Worm (Caenorhabditis elegans) whole organism, late embryonic: ENCODE measurements around the gene sre-13.

Experiments
- C08G9.2 ChIP-seq: sonication (generic microtip); optimal IDR thresholded peaks from 2 replicates; lab custom pipeline; 2016; ENCODE audit warnings: mild to moderate bottlenecking, missing genetic modification characterization, moderate library complexity, missing compliant biosample characterization
- C38D4.7 ChIP-seq: fragments of 200-800 bp; sonication (Bioruptor generic); optimal IDR thresholded peaks from 2 replicates; lab custom pipeline; 2018; ENCODE audit warnings: mild to moderate bottlenecking, missing genetic modification characterization, moderate library complexity, missing compliant biosample characterization
- F13H6.1 ChIP-seq: sonication (generic microtip); optimal IDR thresholded peaks from 2 replicates; lab custom pipeline; 2016; ENCODE audit warnings: missing genetic modification characterization, missing compliant biosample characterization
- K02D7.2 ChIP-seq: sonication (generic microtip); optimal IDR thresholded peaks from 2 replicates; lab custom pipeline; 2017; ENCODE audit warnings: mild to moderate bottlenecking, missing genetic modification characterization, missing compliant biosample characterization
- Y22D7AL.16 ChIP-seq: sonication (generic microtip); optimal IDR thresholded peaks from 2 replicates; lab custom pipeline; 2016; ENCODE audit warnings: missing genetic modification characterization, missing compliant biosample characterization
- ahr-1 ChIP-seq: sonication (generic microtip); optimal IDR thresholded peaks from 2 replicates; lab custom pipeline; 2016; ENCODE audit warnings: missing genetic modification characterization, missing compliant biosample characterization
- ama-1 ChIP-seq: fragments of 150-350 bp; optimal IDR thresholded peaks from 2 replicates; lab custom pipeline; 2014
- ceh-14 ChIP-seq: sonication (generic microtip); optimal IDR thresholded peaks from 2 replicates; lab custom pipeline; 2016; ENCODE audit warnings: missing genotype, missing genetic modification characterization, missing compliant biosample characterization
- ceh-19 ChIP-seq: fragments of 200-800 bp; sonication (Bioruptor generic); optimal IDR thresholded peaks from 2 replicates; lab custom pipeline; 2018; ENCODE audit warnings: mild to moderate bottlenecking, missing genetic modification characterization, missing compliant biosample characterization
- ceh-2 ChIP-seq: sonication (generic microtip); optimal IDR thresholded peaks from 2 replicates; lab custom pipeline; 2016; ENCODE audit warnings: missing genotype, missing genetic modification characterization, missing compliant biosample characterization
- ceh-34 ChIP-seq: sonication (generic microtip); optimal IDR thresholded peaks from 2 replicates; lab custom pipeline; 2016; ENCODE audit warnings: mild to moderate bottlenecking, missing genetic modification characterization, missing compliant biosample characterization
- che-1 ChIP-seq: sonication (generic microtip); optimal IDR thresholded peaks from 2 replicates; lab custom pipeline; 2016; ENCODE audit warnings: mild to moderate bottlenecking, missing genetic modification characterization, missing compliant biosample characterization
- dmd-4 ChIP-seq: sonication (generic microtip); optimal IDR thresholded peaks from 2 replicates; lab custom pipeline; 2016; ENCODE audit warnings: borderline replicate concordance, missing genetic modification characterization, missing compliant biosample characterization
- elt-2 ChIP-seq: sonication (generic microtip); optimal IDR thresholded peaks from 2 replicates; lab custom pipeline; 2016; ENCODE audit warnings: missing genetic modification reagents, missing genetic modification characterization, missing compliant biosample characterization
- elt-4 ChIP-seq: sonication (generic microtip); optimal IDR thresholded peaks from 2 replicates; lab custom pipeline; 2016; ENCODE audit warnings: missing genetic modification characterization, missing compliant biosample characterization
- eyg-1 ChIP-seq: sonication (generic microtip); optimal IDR thresholded peaks from 2 replicates; lab custom pipeline; 2016; ENCODE audit warnings: missing genotype, missing genetic modification characterization, missing compliant biosample characterization
- fax-1 ChIP-seq: sonication (generic microtip); optimal IDR thresholded peaks from 2 replicates; lab custom pipeline; 2016; ENCODE audit warnings: missing genotype, missing genetic modification characterization, missing compliant biosample characterization
- fkh-6 ChIP-seq: sonication (generic microtip); optimal IDR thresholded peaks from 2 replicates; lab custom pipeline; 2016; ENCODE audit warnings: missing genetic modification characterization, missing compliant biosample characterization
- gmeb-2 ChIP-seq: sonication (generic microtip); optimal IDR thresholded peaks from 2 replicates; lab custom pipeline; 2016; ENCODE audit warnings: missing genetic modification characterization, inconsistent platforms, missing compliant biosample characterization
- hlh-15 ChIP-seq: sonication (generic microtip); optimal IDR thresholded peaks from 2 replicates; lab custom pipeline; 2016; ENCODE audit warnings: missing genetic modification characterization, missing compliant biosample characterization
- hlh-30 ChIP-seq: sonication (generic microtip); optimal IDR thresholded peaks from 2 replicates; lab custom pipeline; 2017; ENCODE audit warnings: antibody characterized with exemption, missing genetic modification characterization, missing compliant biosample characterization; ENCODE audit not compliant: insufficient read depth
- hlh-6 ChIP-seq: sonication (generic microtip); optimal IDR thresholded peaks from 2 replicates; lab custom pipeline; 2016; ENCODE audit warnings: missing genotype, missing genetic modification characterization, missing compliant biosample characterization
- hlh-8 ChIP-seq: sonication (generic microtip); optimal IDR thresholded peaks from 2 replicates; lab custom pipeline; 2016; ENCODE audit warnings: missing genotype, missing genetic modification characterization, missing compliant biosample characterization
- lim-6 ChIP-seq: sonication (generic microtip); optimal IDR thresholded peaks from 2 replicates; lab custom pipeline; 2016; ENCODE audit warnings: missing genetic modification characterization, missing compliant biosample characterization
- mec-3 ChIP-seq: sonication (generic microtip); optimal IDR thresholded peaks from 2 replicates; lab custom pipeline; 2016; ENCODE audit warnings: borderline replicate concordance, missing genetic modification characterization, missing compliant biosample characterization
- nhr-11 ChIP-seq: fragments of 150-350 bp; optimal IDR thresholded peaks from 2 replicates; lab custom pipeline; 2014; ENCODE audit warnings: missing biosample characterization, missing genetic modification characterization
- pat-9 ChIP-seq: fragments of 200-800 bp; sonication (Bioruptor generic); optimal IDR thresholded peaks from 2 replicates; lab custom pipeline; 2018; ENCODE audit warnings: mild to moderate bottlenecking, missing genetic modification characterization, moderate library complexity, missing compliant biosample characterization
- pha-2 ChIP-seq: sonication (generic microtip); optimal IDR thresholded peaks from 2 replicates; lab custom pipeline; 2017; ENCODE audit warnings: mild to moderate bottlenecking, missing genetic modification characterization, missing compliant biosample characterization
- pqm-1 ChIP-seq: sonication (generic microtip); optimal IDR thresholded peaks from 2 replicates; lab custom pipeline; 2016; ENCODE audit warnings: missing genetic modification characterization, missing compliant biosample characterization
- ref-2 ChIP-seq: sonication (generic microtip); optimal IDR thresholded peaks from 2 replicates; lab custom pipeline; 2016; ENCODE audit warnings: missing genetic modification characterization, missing compliant biosample characterization
- rnt-1 ChIP-seq: sonication (generic microtip); optimal IDR thresholded peaks from 2 replicates; lab custom pipeline; 2016; ENCODE audit warnings: missing genetic modification characterization, missing compliant biosample characterization
- sox-4 ChIP-seq: sonication (generic microtip); optimal IDR thresholded peaks from 2 replicates; lab custom pipeline; 2017; ENCODE audit warnings: mild to moderate bottlenecking, missing genetic modification characterization, inconsistent platforms, missing compliant biosample characterization
- syd-9 ChIP-seq: sonication (generic microtip); optimal IDR thresholded peaks from 2 replicates; lab custom pipeline; 2016; ENCODE audit warnings: mild to moderate bottlenecking, missing genetic modification characterization, moderate library complexity, missing compliant biosample characterization
- unc-3 ChIP-seq, 2 experiments: fragments of 200-800 bp in 1 of 2; sonication (Bioruptor generic) in 1 of 2; sonication (generic microtip) in 1 of 2; conservative IDR thresholded peaks in 1 of 2; optimal IDR thresholded peaks in 1 of 2; 2 replicates each; pipeline versions ENCODE4 v1.3.6 to Lab custom; 2016 to 2022; ENCODE audit warnings: missing compliant biosample characterization in 2 of 2, missing genetic modification characterization in 2 of 2, missing genetic modification reagents in 1 of 2
- zip-5 ChIP-seq: sonication (generic microtip); optimal IDR thresholded peaks from 2 replicates; lab custom pipeline; 2016; ENCODE audit warnings: missing genetic modification characterization, missing compliant biosample characterization
- ztf-16 ChIP-seq: sonication (generic microtip); optimal IDR thresholded peaks from 2 replicates; lab custom pipeline; 2017; ENCODE audit warnings: missing genetic modification characterization, missing compliant biosample characterization

The sre-13 gene

ce11 chrII:14636737-14637136 lies at the start of gene sre-13:
TSS of gene sre-13 (minus strand) at chrII:14636837.
- TF ChIP-seq elt-4 (tag; lab: Kevin White, UChicago) (no peak), hlh-15 (no peak), ceh-2 (no peak), ceh-14 (no peak), unc-3 (GFP tag; conservative IDR thresholded peaks at IDR 0.05; lab: Robert Waterston, UW) (no peak), unc-3 (tag; optimal IDR thresholded peaks at IDR 0.05; lab: Kevin White, UChicago) (no peak), hlh-6 (tag; lab: Kevin White, UChicago) (no peak), pqm-1 (tag; lab: Kevin White, UChicago) (no peak), pha-2 (no peak), Y22D7AL.16 (tag; lab: Kevin White, UChicago) (no peak), K02D7.2 (no peak), che-1 (tag; lab: Kevin White, UChicago) (no peak), syd-9 (tag; lab: Kevin White, UChicago) (no peak), ama-1 (lab: Kevin White, UChicago) (no peak), C38D4.7 (GFP tag; lab: Kevin White, UChicago) (no peak), ahr-1 (no peak), gmeb-2 (tag; lab: Kevin White, UChicago) (no peak), rnt-1 (no peak), ceh-19 (no peak)

DNA sequence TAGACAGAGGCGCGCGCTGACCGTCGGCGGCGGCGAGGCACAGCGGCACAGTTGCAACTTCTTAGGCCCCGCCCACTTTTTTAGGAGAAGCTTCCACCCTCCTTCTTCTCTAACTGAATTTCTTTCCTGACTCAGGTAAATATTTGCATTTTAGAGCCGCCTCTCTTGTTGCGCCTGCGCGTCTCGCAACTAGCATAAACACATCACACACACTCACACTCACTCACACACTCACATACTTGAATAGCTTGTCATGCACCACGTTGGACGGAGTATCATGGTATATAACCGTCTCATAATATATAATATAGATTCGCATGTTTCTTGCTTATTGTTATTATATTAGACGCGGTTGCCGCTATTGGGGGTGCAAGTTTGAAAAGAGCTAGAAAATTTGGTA lies 47.7 kb upstream of the sre-13 start, which contains the start of gene unc-52:
unc-52 (minus strand) TSS at position 80 of the 400 bp plus-strand sequence.
- TF ChIP-seq ztf-16 (tag; lab: Kevin White, UChicago) = no peak
- no peak for TF ChIP-seq pat-9 (tag; lab: Kevin White, UChicago)
- TF ChIP-seq hlh-8 (tag; lab: Kevin White, UChicago) = no peak
- no peak for TF ChIP-seq lim-6
- no peak for TF ChIP-seq ceh-19
- TF ChIP-seq rnt-1 = no peak
- no peak for TF ChIP-seq K02D7.2
- TF ChIP-seq hlh-30 (tag; lab: Kevin White, UChicago) = no peak
- no peak for TF ChIP-seq eyg-1
- no peak for TF ChIP-seq C08G9.2
- TF ChIP-seq mec-3 (tag; lab: Kevin White, UChicago) = no peak
- no peak for TF ChIP-seq dmd-4
- TF ChIP-seq nhr-11 = no peak
- TF ChIP-seq elt-4 (tag; lab: Kevin White, UChicago) = no peak
- TF ChIP-seq ceh-14 = no peak
- no peak for TF ChIP-seq sox-4 (tag; lab: Kevin White, UChicago)
- no peak for TF ChIP-seq zip-5
- TF ChIP-seq F13H6.1 (tag; lab: Kevin White, UChicago) = no peak
- no peak for TF ChIP-seq fax-1

ce11 chrII:14683646-14684045 lies 47.0 kb upstream of the sre-13 start:
- TF ChIP-seq fkh-6 (tag; lab: Kevin White, UChicago) = no peak
- TF ChIP-seq ceh-34 (tag; lab: Kevin White, UChicago) = no peak
- no peak for TF ChIP-seq ref-2 (tag; lab: Kevin White, UChicago)
- TF ChIP-seq hlh-15 = no peak
- no peak for TF ChIP-seq rnt-1
- TF ChIP-seq elt-2 = no peak
- TF ChIP-seq hlh-6 (tag; lab: Kevin White, UChicago) = no peak
- TF ChIP-seq ama-1 (lab: Kevin White, UChicago) = no peak
- no peak for TF ChIP-seq unc-3 (GFP tag; conservative IDR thresholded peaks at IDR 0.05; lab: Robert Waterston, UW)
- TF ChIP-seq unc-3 (tag; optimal IDR thresholded peaks at IDR 0.05; lab: Kevin White, UChicago) = no peak

ce11 chrII:14678157-14678556 lies 41.5 kb upstream of the sre-13 start, which contains the start of gene hhat-1:
TSS of gene hhat-1 (plus strand) at chrII:14678457.
- no peak for TF ChIP-seq unc-3 (GFP tag; conservative IDR thresholded peaks at IDR 0.05; lab: Robert Waterston, UW)
- no peak for TF ChIP-seq unc-3 (tag; optimal IDR thresholded peaks at IDR 0.05; lab: Kevin White, UChicago)
- TF ChIP-seq ref-2 (tag; lab: Kevin White, UChicago) = peak; percentile 11
